Fruit fly (Drosophila melanogaster) Kc167 (cell line): Measurements from ENCODE around the gene RpL7.

Experiments used
- Myc ChIP-seq: fragments of >200 bp; optimal IDR thresholded peaks from 2 replicates; lab custom pipeline; 2017; ENCODE audit warnings: missing external identifiers
- Sin3A ChIP-seq: fragments of >200 bp; optimal IDR thresholded peaks from 2 replicates; lab custom pipeline; 2018; ENCODE audit warnings: missing external identifiers
- psq ChIP-seq: fragments of >200 bp; optimal IDR thresholded peaks from 2 replicates; lab custom pipeline; 2017; ENCODE audit warnings: missing external identifiers

dm6 chr2L:10172402-10172801, 28.4 kb upstream of the RpL7 start, which contains the start of gene CG13137:
- TF ChIP-seq psq (lab: Kevin White, UChicago) (no peak), Myc (lab: Kevin White, UChicago) (no peak), Sin3A (lab: Kevin White, UChicago) (no peak)
